Fruit fly (Drosophila melanogaster) whole organism: Measurements from ENCODE around the gene Fip1.

ENCODE experiments used
- CG8478 ChIP-seq: fragments of >200 bp; optimal IDR thresholded peaks from 2 replicates; lab custom pipeline; 2018; ENCODE audit warnings: inconsistent platforms
- Dll ChIP-seq: fragments of >200 bp; optimal IDR thresholded peaks from 2 replicates; lab custom pipeline; 2017
- EcR ChIP-seq, 2 experiments: fragments of >200 bp; optimal IDR thresholded peaks; 2 replicates each; lab custom pipeline; 2017; ENCODE audit warnings: missing biosample characterization in 2 of 2, missing genetic modification characterization in 2 of 2, missing genetic modification reagents in 2 of 2
- pan ChIP-seq: fragments of >200 bp; optimal IDR thresholded peaks from 2 replicates; lab custom pipeline; 2017
- psq ChIP-seq: fragments of >200 bp; optimal IDR thresholded peaks from 2 replicates; lab custom pipeline; 2017
- usp ChIP-seq: fragments of >200 bp; optimal IDR thresholded peaks from 2 replicates; lab custom pipeline; 2017; ENCODE audit warnings: missing biosample characterization, missing genetic modification characterization, mixed read lengths

dm6 chr3R:4470695-4471046 is 14.1 kb upstream of the Fip1 start:
- TF ChIP-seq CG8478 (lab: Kevin White, UChicago): no peak
- no peak for TF ChIP-seq pan
- TF ChIP-seq usp (GFP tag; lab: Kevin White, UChicago): no peak
- no peak for TF ChIP-seq psq (lab: Kevin White, UChicago)
- no peak for TF ChIP-seq EcR (GFP tag; optimal IDR thresholded peaks at IDR 0.05; lab: Kevin White, UChicago)
- TF ChIP-seq Dll: no peak
